Worm (Caenorhabditis elegans) whole organism, L3 larva: Measurements from ENCODE around the gene AH9.1.

ENCODE experiments used
- ama-1 ChIP-seq: fragments of 150-350 bp; optimal IDR thresholded peaks from 2 replicates; lab custom pipeline; 2018
- ceh-82 ChIP-seq: fragments of 150-350 bp; optimal IDR thresholded peaks from 2 replicates; lab custom pipeline; 2014; ENCODE audit warnings: missing biosample characterization, missing genetic modification characterization
- ceh-9 ChIP-seq: sonication (generic microtip); optimal IDR thresholded peaks from 2 replicates; lab custom pipeline; 2018; ENCODE audit warnings: missing biosample characterization, missing genetic modification characterization
- fkh-10 ChIP-seq: sonication (generic microtip); optimal IDR thresholded peaks from 2 replicates; lab custom pipeline; 2017; ENCODE audit warnings: missing biosample characterization, missing genetic modification reagents, missing genetic modification characterization
- mml-1 ChIP-seq: fragments of 150-350 bp; sonication (generic microtip); optimal IDR thresholded peaks from 3 replicates; lab custom pipeline; 2014; ENCODE audit warnings: missing biosample characterization, missing genetic modification characterization
- nhr-237 ChIP-seq: fragments of 150-350 bp; optimal IDR thresholded peaks from 2 replicates; lab custom pipeline; 2014; ENCODE audit warnings: missing biosample characterization, missing genetic modification characterization
- nhr-25 ChIP-seq: sonication (generic microtip); optimal IDR thresholded peaks from 2 replicates; lab custom pipeline; 2017; ENCODE audit warnings: missing biosample characterization, missing genetic modification characterization
- nhr-77 ChIP-seq: fragments of 150-350 bp; optimal IDR thresholded peaks from 2 replicates; lab custom pipeline; 2014; ENCODE audit warnings: missing biosample characterization, missing genetic modification characterization
- pqm-1 ChIP-seq: fragments of 150-350 bp; optimal IDR thresholded peaks from 2 replicates; lab custom pipeline; 2017; ENCODE audit warnings: missing biosample characterization, missing genetic modification characterization, inconsistent platforms
- skn-1 ChIP-seq: fragments of 150-350 bp; optimal IDR thresholded peaks from 2 replicates; lab custom pipeline; 2014; ENCODE audit warnings: missing biosample characterization, missing genetic modification characterization
- unc-39 ChIP-seq: sonication (generic microtip); optimal IDR thresholded peaks from 4 replicates; lab custom pipeline; 2017; ENCODE audit warnings: missing biosample characterization, missing genetic modification characterization
- unc-62 ChIP-seq: fragments of 150-350 bp; sonication (generic microtip); optimal IDR thresholded peaks from 4 replicates; lab custom pipeline; 2014; ENCODE audit warnings: missing biosample characterization, missing genetic modification reagents, missing genetic modification characterization
- zag-1 ChIP-seq: fragments of 150-350 bp; optimal IDR thresholded peaks from 2 replicates; lab custom pipeline; 2014; ENCODE audit warnings: missing biosample characterization, missing genetic modification characterization
- ztf-11 ChIP-seq: fragments of 150-350 bp; optimal IDR thresholded peaks from 2 replicates; lab custom pipeline; 2014; ENCODE audit warnings: missing biosample characterization, missing genetic modification characterization

- TF ChIP-seq ceh-82: no peak
- TF ChIP-seq nhr-25: no peak
- TF ChIP-seq pqm-1: no peak
- no peak for TF ChIP-seq nhr-237
- no peak for TF ChIP-seq zag-1 (tag; lab: Kevin White, UChicago)
- TF ChIP-seq ama-1 (lab: Kevin White, UChicago): no peak
- no peak for TF ChIP-seq skn-1 (tag; lab: Kevin White, UChicago)
- TF ChIP-seq mml-1 (tag; lab: Kevin White, UChicago): no peak
- TF ChIP-seq unc-62 (GFP tag; lab: Kevin White, UChicago): no peak
- no peak for TF ChIP-seq ceh-9 (tag; lab: Kevin White, UChicago)
- no peak for TF ChIP-seq unc-39 (tag; lab: Kevin White, UChicago)
- TF ChIP-seq ztf-11 (tag; lab: Kevin White, UChicago): no peak
- TF ChIP-seq nhr-77 (tag; lab: Kevin White, UChicago): no peak
- TF ChIP-seq fkh-10 (GFP tag; lab: Kevin White, UChicago): no peak
Measured at ce11 chrX:2219006-2219405, 27.8 kb downstream of the AH9.1 start.
